Fruit fly (Drosophila melanogaster) whole organism, larva: ENCODE results near the gene Mitf.

Experiments
- noc ChIP-seq: fragments of 200-800 bp; sonication (Bioruptor generic); optimal IDR thresholded peaks from 3 replicates; lab custom pipeline; 2019; ENCODE audit warnings: missing biosample characterization, mild to moderate bottlenecking, missing genetic modification characterization, moderate library complexity

Gene Mitf

DNA sequence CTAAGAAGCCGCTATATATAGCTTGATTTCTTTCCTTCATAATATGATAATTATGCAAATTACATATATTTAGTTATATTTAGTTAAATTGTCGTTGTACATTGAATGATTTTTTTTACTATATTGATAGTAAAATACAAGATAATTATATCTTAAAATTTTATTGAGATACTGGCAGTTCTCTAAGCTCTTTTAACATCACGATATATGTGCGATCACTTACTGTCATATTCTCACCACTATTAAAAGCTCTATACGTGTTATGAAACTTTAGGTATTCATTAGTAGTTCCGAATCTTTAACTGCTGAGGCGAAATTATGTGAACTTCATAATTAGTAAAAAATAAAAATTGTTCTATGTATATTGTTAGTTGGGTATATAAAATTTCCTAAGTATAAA lies at the start of gene Mitf:
Gene Mitf, plus strand, starts transcription at position 254 of the 400 bp plus-strand sequence.
- no peak for TF ChIP-seq noc (tag; lab: Kevin White, UChicago)

dm6 chr4:1156278-1156677 lies 42.4 kb upstream of the Mitf start:
- TF ChIP-seq noc (tag; lab: Kevin White, UChicago): no peak

- no peak for TF ChIP-seq noc (tag; lab: Kevin White, UChicago)
Observed at dm6 chr4:1162058-1162457, 36.6 kb upstream of the Mitf start, which contains the start of gene CG32017. Gene CG32017, minus strand, starts transcription at chr4:1162158.

DNA sequence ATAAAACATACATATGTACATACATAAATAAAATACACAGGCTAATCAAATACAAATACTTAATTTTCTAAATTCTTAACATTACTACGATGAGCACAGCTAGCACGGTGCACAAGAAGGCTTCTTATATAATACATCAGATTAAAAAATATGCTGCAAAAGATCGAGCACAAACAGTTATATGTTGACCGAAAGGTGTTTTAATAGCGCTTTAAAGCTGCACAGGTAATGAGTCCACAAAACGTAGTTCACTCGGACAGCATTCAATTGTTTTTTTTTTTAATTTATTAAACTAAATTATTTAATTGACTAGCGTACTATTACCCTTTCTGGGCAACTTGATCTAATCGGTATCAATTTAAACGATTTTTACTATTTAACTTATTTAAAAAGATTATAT lies 23.5 kb upstream of the Mitf start:
- no peak for TF ChIP-seq noc (tag; lab: Kevin White, UChicago)

DNA sequence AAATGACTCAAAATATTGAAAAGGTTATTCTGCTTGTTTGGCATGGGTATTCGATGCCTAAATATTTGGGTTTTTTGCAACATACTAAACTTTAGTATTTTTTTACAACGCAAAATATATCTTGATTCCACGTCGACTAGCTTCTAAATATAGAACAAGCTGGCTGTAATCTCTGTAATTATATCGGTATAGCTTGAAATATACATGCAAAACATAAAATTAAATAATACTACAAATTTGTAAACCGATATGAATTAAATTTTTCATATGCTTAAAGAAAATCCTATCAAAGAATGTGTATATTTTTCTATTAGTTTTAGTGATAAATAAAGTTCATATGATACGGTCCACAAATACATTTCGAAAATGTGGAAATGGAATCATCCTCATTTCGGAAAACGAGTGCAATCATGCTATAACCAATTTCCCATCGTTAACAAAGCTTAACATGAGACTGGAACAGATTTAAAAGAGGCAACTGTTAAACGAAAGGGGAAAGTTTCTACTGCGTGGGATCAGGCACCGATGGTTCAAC lies 17.0 kb upstream of the Mitf start, which contains the start of gene pho:
Gene pho, minus strand, starts transcription at position 38 of the 535 bp plus-strand sequence.
- TF ChIP-seq noc (tag; lab: Kevin White, UChicago): no peak

- TF ChIP-seq noc (tag; lab: Kevin White, UChicago): no peak
Observed at dm6 chr4:1182809-1183208, 15.8 kb upstream of the Mitf start.

DNA sequence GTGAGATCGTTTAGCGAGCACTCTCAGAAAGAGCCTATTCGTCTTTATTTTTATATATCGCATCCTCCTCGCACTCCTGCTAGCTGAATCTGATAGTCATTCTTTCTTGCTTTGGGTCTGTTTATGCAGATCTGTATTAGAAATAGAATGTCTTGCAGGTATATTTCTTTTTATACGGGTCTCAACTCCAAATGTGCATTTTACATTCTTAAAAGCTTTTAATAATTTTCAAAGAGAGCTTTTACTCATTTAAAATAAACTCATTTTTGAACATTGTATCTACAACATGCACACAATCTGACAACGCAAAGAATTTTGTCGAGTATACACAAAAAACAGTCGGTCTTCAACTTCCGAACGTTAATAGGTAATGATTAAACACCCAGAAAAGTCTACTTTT lies 13.2 kb upstream of the Mitf start, which contains the start of gene CG33521:
Gene CG33521, plus strand, starts transcription at position 301 of the 400 bp plus-strand sequence.
- no peak for TF ChIP-seq noc (tag; lab: Kevin White, UChicago)

DNA sequence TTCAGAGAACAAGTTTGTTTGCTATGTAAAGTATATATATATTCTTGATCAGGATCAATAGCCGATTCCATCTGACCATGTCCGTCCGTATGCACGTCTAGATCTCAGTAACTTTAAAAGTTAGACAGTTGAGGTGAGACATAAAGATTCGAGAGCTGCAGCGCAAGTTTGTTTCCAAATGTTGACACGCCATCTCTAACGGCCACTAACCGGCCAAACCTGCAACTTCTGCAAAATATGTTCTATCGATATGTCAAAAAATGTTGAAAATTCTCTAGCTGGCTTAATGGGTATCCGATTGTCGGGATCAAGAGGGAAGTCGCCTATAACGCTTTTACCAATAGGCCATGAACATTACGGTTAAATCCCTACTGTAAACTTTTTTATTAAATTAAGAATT lies 11.8 kb upstream of the Mitf start:
- no peak for TF ChIP-seq noc (tag; lab: Kevin White, UChicago)

DNA sequence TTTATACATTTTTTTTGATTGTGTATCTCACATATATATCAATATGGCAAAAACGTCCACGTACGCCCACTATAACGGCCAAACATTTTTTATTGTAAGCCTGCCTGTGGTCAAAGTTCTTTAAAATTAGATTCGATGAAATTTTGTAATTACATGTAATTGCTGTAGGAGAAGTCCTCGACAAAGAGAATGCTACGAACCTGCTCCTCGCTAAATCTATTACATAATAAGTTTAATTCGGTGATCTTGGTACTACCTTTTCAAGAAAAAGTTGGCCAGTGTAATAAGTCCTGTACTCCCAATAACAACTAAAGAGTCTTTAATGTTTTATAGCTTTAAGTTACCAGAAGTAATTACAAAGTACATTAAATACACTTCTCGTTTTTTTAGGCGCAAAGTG lies 7.0 kb upstream of the Mitf start:
- TF ChIP-seq noc (tag; lab: Kevin White, UChicago): no peak

- TF ChIP-seq noc (tag; lab: Kevin White, UChicago): no peak
Observed at dm6 chr4:1196653-1197161, 1.9 kb upstream of the Mitf start, which contains the start of gene PIP4K. Gene PIP4K, minus strand, starts transcription at chr4:1196848.

dm6 chr4:1199178-1199577 lies 526 bp downstream of the Mitf start:
- TF ChIP-seq noc (tag; lab: Kevin White, UChicago): no peak

DNA sequence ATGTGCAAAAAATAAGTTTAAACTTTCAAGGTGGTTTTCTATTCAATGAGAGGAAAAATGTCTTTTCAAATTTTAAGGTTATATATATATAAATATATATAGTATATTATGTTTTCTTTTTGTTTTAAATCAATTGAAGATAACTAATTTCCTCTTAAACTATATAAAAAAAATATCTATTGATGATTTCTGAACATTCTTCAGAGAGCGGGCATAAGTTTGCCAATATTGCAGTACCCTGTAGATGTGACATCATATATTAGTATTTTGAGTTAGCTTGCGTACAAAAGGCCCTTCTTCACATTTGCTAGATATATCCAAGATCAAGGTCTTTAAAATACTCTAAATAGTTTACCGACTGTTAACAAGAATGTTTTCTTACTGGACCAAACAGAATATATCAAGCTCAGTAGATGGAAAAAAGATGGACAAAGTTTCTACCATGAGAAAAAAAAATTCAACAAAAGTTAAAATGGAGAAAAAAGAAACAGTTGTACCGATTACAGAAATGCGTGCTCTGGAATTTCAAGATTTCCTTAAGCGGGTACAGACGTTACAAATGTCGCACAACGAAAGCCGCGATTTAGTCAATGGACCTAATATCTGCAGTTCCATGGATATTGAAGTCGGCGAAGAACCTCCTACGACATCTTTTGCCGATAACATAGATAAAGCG lies 20.2 kb downstream of the Mitf start:
- TF ChIP-seq noc (tag; lab: Kevin White, UChicago): no peak

- TF ChIP-seq noc (tag; lab: Kevin White, UChicago): no peak
Observed at dm6 chr4:1224232-1224631, 25.6 kb downstream of the Mitf start.

DNA sequence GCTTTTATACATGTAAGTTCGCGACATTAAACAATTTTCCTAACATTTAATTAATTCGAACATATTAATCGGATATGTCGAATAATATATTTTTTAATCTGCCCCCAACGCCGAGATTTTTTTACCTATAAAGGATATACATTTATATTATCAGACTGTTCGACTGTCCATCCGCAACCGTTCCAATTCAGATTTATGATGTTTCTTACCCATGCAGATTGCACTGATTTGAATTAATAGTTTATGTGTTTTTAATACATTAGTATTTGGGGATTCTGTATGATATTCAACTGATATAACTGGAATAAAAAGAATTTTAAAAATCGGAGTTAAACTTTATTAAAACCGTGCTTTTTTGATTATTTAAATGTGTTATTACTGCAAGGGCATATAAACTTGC lies 26.5 kb downstream of the Mitf start:
- no peak for TF ChIP-seq noc (tag; lab: Kevin White, UChicago)

- no peak for TF ChIP-seq noc (tag; lab: Kevin White, UChicago)
Observed at dm6 chr4:1230564-1230964, 31.9 kb downstream of the Mitf start, which contains the start of the genes Dyrk3 and Cadps. Gene Dyrk3, minus strand, starts transcription at chr4:1230713. Gene Cadps, plus strand, starts transcription at chr4:1230837.

dm6 chr4:1231648-1232286 lies 33.1 kb downstream of the Mitf start:
- TF ChIP-seq noc (tag; lab: Kevin White, UChicago): no peak
